Worm (Caenorhabditis elegans) whole organism, early embryonic: ENCODE data around the gene F01G10.10.

Experiments used
- B0310.2 ChIP-seq: sonication (generic microtip); optimal IDR thresholded peaks from 2 replicates; lab custom pipeline; 2016; ENCODE audit warnings: mild to moderate bottlenecking, missing genetic modification characterization, missing compliant biosample characterization
- F13C5.2 ChIP-seq: sonication (generic microtip); optimal IDR thresholded peaks from 2 replicates; lab custom pipeline; 2017; ENCODE audit warnings: mild to moderate bottlenecking, missing genetic modification characterization, inconsistent platforms, missing compliant biosample characterization
- aly-1 ChIP-seq: sonication (generic microtip); optimal IDR thresholded peaks from 2 replicates; lab custom pipeline; 2016; ENCODE audit warnings: missing genetic modification characterization, missing compliant biosample characterization
- ama-1 ChIP-seq: fragments of 150-350 bp; optimal IDR thresholded peaks from 2 replicates; lab custom pipeline; 2014
- ceh-13 ChIP-seq: fragments of 200-800 bp; sonication (Bioruptor generic); optimal IDR thresholded peaks from 2 replicates; lab custom pipeline; 2018; ENCODE audit warnings: mild to moderate bottlenecking, missing genetic modification characterization, missing compliant biosample characterization
- ceh-36 ChIP-seq: sonication (generic microtip); optimal IDR thresholded peaks from 2 replicates; lab custom pipeline; 2016; ENCODE audit warnings: missing genetic modification characterization, inconsistent platforms, missing compliant biosample characterization
- ets-7 ChIP-seq: sonication (generic microtip); optimal IDR thresholded peaks from 2 replicates; lab custom pipeline; 2016; ENCODE audit warnings: missing genotype, missing genetic modification characterization, missing compliant biosample characterization
- flt-1 ChIP-seq: fragments of 200-800 bp; sonication (Bioruptor generic); IDR thresholded peaks from 2 replicates; pipeline ENCODE4 v1.3.6; 2022; ENCODE audit warnings: missing genetic modification characterization, missing compliant biosample characterization
- hmbx-1 ChIP-seq: sonication (generic microtip); optimal IDR thresholded peaks from 2 replicates; lab custom pipeline; 2016; ENCODE audit warnings: mild to moderate bottlenecking, missing genetic modification characterization, missing compliant biosample characterization
- hmg-4 ChIP-seq: fragments of 200-800 bp; sonication (Bioruptor generic); optimal IDR thresholded peaks from 2 replicates; lab custom pipeline; 2018; ENCODE audit warnings: mild to moderate bottlenecking, missing genetic modification characterization, missing compliant biosample characterization
- hnd-1 ChIP-seq: sonication (generic microtip); optimal IDR thresholded peaks from 2 replicates; lab custom pipeline; 2016; ENCODE audit warnings: missing genetic modification characterization, missing compliant biosample characterization
- pes-1 ChIP-seq: fragments of 200-800 bp; sonication (Bioruptor generic); IDR thresholded peaks from 2 replicates; pipeline ENCODE4 v1.3.6; 2022; ENCODE audit warnings: missing genetic modification reagents, missing genetic modification characterization, missing compliant biosample characterization
- scrt-1 ChIP-seq: fragments of 200-800 bp; sonication (Bioruptor generic); IDR thresholded peaks from 2 replicates; pipeline ENCODE4 v1.3.6; 2022; ENCODE audit warnings: missing genetic modification characterization, missing compliant biosample characterization
- sea-1 ChIP-seq: fragments of 200-800 bp; sonication (Bioruptor generic); conservative IDR thresholded peaks from 2 replicates; pipeline ENCODE4 v1.3.6; 2022; ENCODE audit warnings: missing genetic modification characterization, missing compliant biosample characterization
- tbx-11 ChIP-seq: fragments of 200-800 bp; sonication (Bioruptor generic); IDR thresholded peaks from 2 replicates; pipeline ENCODE4 v1.3.6; 2022; ENCODE audit warnings: missing genetic modification characterization, missing compliant biosample characterization
- tbx-37 ChIP-seq: fragments of 200-800 bp; sonication (Bioruptor generic); conservative IDR thresholded peaks from 2 replicates; pipeline ENCODE4 v1.3.6; 2022; ENCODE audit warnings: missing genetic modification reagents, missing genetic modification characterization, missing compliant biosample characterization
- tra-4 ChIP-seq: sonication (generic microtip); optimal IDR thresholded peaks from 2 replicates; lab custom pipeline; 2017; ENCODE audit warnings: missing genetic modification characterization, missing compliant biosample characterization

Gene F01G10.10

ce11 chrIV:10250577-10251075 lies 4.7 kb downstream of the F01G10.10 start, which contains the start of gene daf-14:
TSS of gene daf-14 (plus strand) at chrIV:10250627.
- no peak for TF ChIP-seq tbx-11
- no peak for TF ChIP-seq F13C5.2
- no peak for TF ChIP-seq hmg-4

- TF ChIP-seq ceh-36 (no peak), hmbx-1 (no peak), aly-1 (tag; lab: Kevin White, UChicago) (no peak), ama-1 (no peak), pes-1 (GFP tag; lab: Robert Waterston, UW) (no peak), ets-7 (tag; lab: Kevin White, UChicago) (no peak), tbx-37 (GFP tag; lab: Robert Waterston, UW) (no peak), ceh-13 (GFP tag; lab: Kevin White, UChicago) (no peak), F13C5.2 (no peak), hnd-1 (tag; lab: Kevin White, UChicago) (no peak), flt-1 (GFP tag; lab: Robert Waterston, UW) (no peak), scrt-1 (GFP tag; lab: Robert Waterston, UW) (no peak), hmg-4 (no peak), tbx-11 (no peak), tra-4 (tag; lab: Kevin White, UChicago) (no peak), B0310.2 (no peak), sea-1 (GFP tag; lab: Robert Waterston, UW) (no peak)
These were observed 5.3 kb downstream of the F01G10.10 start for ce11 chrIV:10251261-10251660.

ce11 chrIV:10251764-10252163 lies 5.8 kb downstream of the F01G10.10 start:
- TF ChIP-seq F13C5.2 (no peak), flt-1 (GFP tag; lab: Robert Waterston, UW) (no peak), ceh-13 (GFP tag; lab: Kevin White, UChicago) (no peak), B0310.2 (no peak), scrt-1 (GFP tag; lab: Robert Waterston, UW) (no peak), tra-4 (tag; lab: Kevin White, UChicago) (no peak), tbx-11 (no peak)

- TF ChIP-seq tra-4 (tag; lab: Kevin White, UChicago) (no peak), hmg-4 (no peak), pes-1 (GFP tag; lab: Robert Waterston, UW) (no peak), aly-1 (tag; lab: Kevin White, UChicago) (no peak), sea-1 (GFP tag; lab: Robert Waterston, UW) (no peak), hmbx-1 (no peak), B0310.2 (no peak), F13C5.2 (no peak), ets-7 (tag; lab: Kevin White, UChicago) (no peak), ceh-13 (GFP tag; lab: Kevin White, UChicago) (no peak), scrt-1 (GFP tag; lab: Robert Waterston, UW) (no peak), tbx-37 (GFP tag; lab: Robert Waterston, UW) (no peak), hnd-1 (tag; lab: Kevin White, UChicago) (no peak), tbx-11 (no peak), ceh-36 (no peak), ama-1 (no peak), flt-1 (GFP tag; lab: Robert Waterston, UW) (no peak)
These were observed 6.4 kb downstream of the F01G10.10 start for ce11 chrIV:10252350-10252792.

- no peak for TF ChIP-seq ets-7 (tag; lab: Kevin White, UChicago)
- TF ChIP-seq hmg-4, result no peak
- TF ChIP-seq ceh-13 (GFP tag; lab: Kevin White, UChicago), result no peak
- no peak for TF ChIP-seq scrt-1 (GFP tag; lab: Robert Waterston, UW)
- no peak for TF ChIP-seq ceh-36
- TF ChIP-seq ama-1, result no peak
- no peak for TF ChIP-seq hnd-1 (tag; lab: Kevin White, UChicago)
- no peak for TF ChIP-seq pes-1 (GFP tag; lab: Robert Waterston, UW)
- TF ChIP-seq F13C5.2, result no peak
- TF ChIP-seq tbx-37 (GFP tag; lab: Robert Waterston, UW), result no peak
- TF ChIP-seq aly-1 (tag; lab: Kevin White, UChicago), result no peak
- no peak for TF ChIP-seq tra-4 (tag; lab: Kevin White, UChicago)
- TF ChIP-seq hmbx-1, result no peak
These were observed 7.1 kb downstream of the F01G10.10 start for ce11 chrIV:10252886-10253639.

ce11 chrIV:10259557-10259956 lies 13.6 kb downstream of the F01G10.10 start, which contains the start of gene F01G10.9:
TSS of gene F01G10.9 (minus strand) at chrIV:10259657.
- no peak for TF ChIP-seq ama-1
- TF ChIP-seq ceh-36, result no peak
- TF ChIP-seq aly-1 (tag; lab: Kevin White, UChicago), result no peak
- TF ChIP-seq sea-1 (GFP tag; lab: Robert Waterston, UW), result no peak
- TF ChIP-seq ets-7 (tag; lab: Kevin White, UChicago), result no peak
- TF ChIP-seq ceh-13 (GFP tag; lab: Kevin White, UChicago), result no peak
- no peak for TF ChIP-seq pes-1 (GFP tag; lab: Robert Waterston, UW)

- TF ChIP-seq flt-1 (GFP tag; lab: Robert Waterston, UW), result no peak
- TF ChIP-seq pes-1 (GFP tag; lab: Robert Waterston, UW), result no peak
- no peak for TF ChIP-seq ama-1
- no peak for TF ChIP-seq aly-1 (tag; lab: Kevin White, UChicago)
- TF ChIP-seq hmbx-1, result no peak
- TF ChIP-seq tbx-11, result no peak
- no peak for TF ChIP-seq ceh-36
- no peak for TF ChIP-seq scrt-1 (GFP tag; lab: Robert Waterston, UW)
- no peak for TF ChIP-seq tra-4 (tag; lab: Kevin White, UChicago)
- no peak for TF ChIP-seq ceh-13 (GFP tag; lab: Kevin White, UChicago)
- no peak for TF ChIP-seq sea-1 (GFP tag; lab: Robert Waterston, UW)
- TF ChIP-seq B0310.2, result no peak
These were observed 15.1 kb downstream of the F01G10.10 start for ce11 chrIV:10261061-10261460.
